Worm (Caenorhabditis elegans): ENCODE data around the gene doxa-1.

- TF ChIP-seq T22C8.4 (GFP tag; IDR thresholded peaks at IDR 0.05): no peak
- no peak for TF ChIP-seq ztf-23 (GFP tag; IDR thresholded peaks at IDR 0.05)
- TF ChIP-seq klf-2 (GFP tag; conservative IDR thresholded peaks at IDR 0.05): no peak
- TF ChIP-seq ref-1 (GFP tag; conservative IDR thresholded peaks at IDR 0.05): no peak
- no peak for TF ChIP-seq med-1 (GFP tag; optimal IDR thresholded peaks at IDR 0.05; ENCODE audit: insufficient read depth)
These were observed 24.6 kb downstream of the doxa-1 start, which contains the start of gene C06E1.1 for ce11 chrIII:8605532-8605931.
